Worm (Caenorhabditis elegans) whole organism, L3 larva: ENCODE measurements around the gene gly-1.

Source experiments
- ama-1 ChIP-seq: fragments of 150-350 bp; optimal IDR thresholded peaks from 2 replicates; lab custom pipeline; 2018
- daf-12 ChIP-seq: fragments of 150-350 bp; optimal IDR thresholded peaks from 2 replicates; lab custom pipeline; 2014; ENCODE audit warnings: missing biosample characterization, missing genetic modification reagents, missing genetic modification characterization

DNA sequence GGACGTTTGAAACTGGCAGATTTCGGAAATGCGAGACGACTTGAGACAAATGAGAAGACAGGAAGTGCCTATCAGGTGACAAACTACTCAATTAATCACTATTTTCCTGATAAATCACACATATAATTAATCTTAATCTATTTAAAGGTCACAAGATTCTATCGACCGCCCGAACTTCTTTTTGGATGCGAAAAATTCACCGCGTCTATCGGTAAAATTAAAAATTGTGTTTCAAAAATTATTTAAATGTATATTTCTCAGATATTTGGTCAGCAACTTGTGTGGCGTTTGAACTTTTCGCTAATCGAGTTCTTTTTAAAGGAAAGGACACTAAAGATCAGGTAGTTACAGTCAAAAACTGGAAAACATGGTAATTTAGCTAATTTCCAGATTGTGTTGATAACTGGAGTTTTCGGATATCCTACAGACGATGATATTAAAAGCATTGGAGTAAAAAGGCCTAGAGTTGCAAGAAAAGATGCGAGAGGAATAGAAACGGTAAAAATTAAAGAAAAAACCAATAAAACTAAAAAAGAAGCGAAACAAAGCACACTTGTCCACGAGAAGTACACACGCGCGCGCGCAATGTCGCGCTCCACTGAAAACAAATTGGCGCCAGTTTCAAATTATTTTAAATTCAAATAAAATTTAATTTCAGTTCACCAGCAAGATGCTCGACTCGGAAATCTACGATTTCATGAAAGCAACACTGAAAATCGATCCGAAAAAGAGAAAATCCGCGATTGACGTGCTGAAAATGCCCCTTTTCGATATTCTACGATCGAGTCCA, 46.4 kb upstream of the gly-1 start:
- no peak for TF ChIP-seq ama-1 (lab: Kevin White, UChicago)
- TF ChIP-seq daf-12 = no peak
